Worm (Caenorhabditis elegans): Measurements from ENCODE around the gene nape-1.

DNA sequence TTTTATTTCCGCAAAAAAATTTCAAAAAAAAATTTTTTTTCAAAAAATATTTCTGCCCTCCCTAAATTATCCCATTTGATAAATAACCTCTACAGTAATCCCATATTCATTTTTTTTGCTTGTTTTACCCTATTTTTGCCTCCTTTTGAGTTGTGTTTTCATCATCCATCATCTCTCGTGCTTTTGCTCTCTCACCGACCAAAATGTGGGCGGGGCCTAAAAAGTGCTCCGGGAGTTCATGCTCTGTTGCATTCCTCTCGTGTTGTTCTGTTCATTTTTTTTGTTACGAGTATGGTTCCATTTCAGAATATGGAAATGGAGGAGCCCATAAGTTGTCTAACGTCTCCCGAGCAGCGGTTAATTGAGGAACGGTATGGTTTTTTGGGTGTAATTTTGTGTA, 31.5 kb downstream of the nape-1 start, which contains the start of gene Y37E11AL.1:
- no peak for TF ChIP-seq tbx-2 (tag; optimal IDR thresholded peaks at IDR 0.05)
- no peak for TF ChIP-seq fax-1 (tag; optimal IDR thresholded peaks at IDR 0.05)
- TF ChIP-seq T23F11.4 (GFP tag; optimal IDR thresholded peaks at IDR 0.05), result no peak
- no peak for TF ChIP-seq Y22D7AL.16 (tag; optimal IDR thresholded peaks at IDR 0.05)
- TF ChIP-seq mec-3 (tag; optimal IDR thresholded peaks at IDR 0.05; ENCODE audit: borderline replicate concordance), result no peak
- TF ChIP-seq gmeb-2 (tag; optimal IDR thresholded peaks at IDR 0.05), result no peak
